Worm (Caenorhabditis elegans): Measurements from ENCODE around the gene cec-4.

DNA sequence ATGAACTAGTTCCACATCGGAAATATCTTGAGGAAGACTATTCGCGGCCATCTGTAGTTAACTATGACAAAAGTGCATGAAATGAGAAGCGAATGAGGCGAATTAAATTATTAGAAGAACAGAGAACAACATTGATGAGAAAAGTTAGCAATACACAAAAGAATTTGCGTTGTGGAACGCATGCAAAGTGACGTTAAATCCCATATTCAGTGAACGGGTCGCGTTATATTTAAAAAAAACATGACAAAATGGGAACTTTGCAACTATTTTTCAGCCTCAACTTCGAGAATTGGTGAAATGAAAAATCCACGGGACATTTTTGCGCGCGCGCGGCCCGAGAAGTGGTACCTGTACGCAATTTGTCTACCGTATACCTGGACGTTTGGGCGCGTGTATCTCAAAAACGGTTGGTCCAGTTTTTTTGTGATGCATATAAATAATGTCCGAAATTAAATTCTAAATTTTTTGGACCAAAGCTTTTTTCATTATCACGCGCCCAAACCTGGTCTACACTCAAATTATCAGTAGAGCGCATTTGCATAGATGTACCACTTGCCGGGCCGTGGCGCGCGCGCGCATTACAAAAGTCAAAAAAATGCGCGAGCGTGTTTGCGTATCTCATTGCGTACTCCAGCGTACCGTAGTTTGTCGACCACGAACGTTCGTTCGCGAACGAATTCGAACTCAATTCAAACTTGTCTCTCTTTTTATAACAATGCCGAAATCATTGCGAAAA, 27.5 kb upstream of the cec-4 start, which contains the start of the genes cdd-2 and oef-1:
- TF ChIP-seq ama-1 (optimal IDR thresholded peaks at IDR 0.05): no peak
- TF ChIP-seq tra-4 (tag; optimal IDR thresholded peaks at IDR 0.05): no peak
- no peak for TF ChIP-seq ceh-13 (GFP tag; optimal IDR thresholded peaks at IDR 0.05)
- no peak for TF ChIP-seq F13C5.2 (tag; optimal IDR thresholded peaks at IDR 0.05)
- TF ChIP-seq flt-1 (GFP tag; IDR thresholded peaks at IDR 0.05): no peak

Measured in whole organism, early embryonic.